Worm (Caenorhabditis elegans) whole organism, midembryonic: Measurements from ENCODE around the gene let-653.

Experiments
- cog-1 ChIP-seq: sonication (generic microtip); optimal IDR thresholded peaks from 2 replicates; lab custom pipeline; 2016; ENCODE audit warnings: missing genetic modification characterization, missing compliant biosample characterization
- flt-1 ChIP-seq: fragments of 200-800 bp; sonication (Bioruptor generic); IDR thresholded peaks from 2 replicates; pipeline ENCODE4 v1.3.6; 2022; ENCODE audit warnings: missing genetic modification characterization, missing compliant biosample characterization
- klf-2 ChIP-seq: fragments of 200-800 bp; sonication (Bioruptor generic); conservative IDR thresholded peaks from 2 replicates; pipeline ENCODE4 v1.3.6; 2022; ENCODE audit warnings: missing genetic modification reagents, missing genetic modification characterization, missing compliant biosample characterization
- ref-1 ChIP-seq: fragments of 200-800 bp; sonication (Bioruptor generic); conservative IDR thresholded peaks from 2 replicates; pipeline ENCODE4 v1.3.6; 2022; ENCODE audit warnings: missing genetic modification reagents, missing genetic modification characterization, missing compliant biosample characterization
- ztf-29 ChIP-seq: fragments of 200-800 bp; sonication (Bioruptor generic); IDR thresholded peaks from 2 replicates; pipeline ENCODE4 v1.3.6; 2022; ENCODE audit warnings: missing genetic modification reagents, missing genetic modification characterization, missing compliant biosample characterization

ce11 chrIV:11857159-11857565, 28.3 kb upstream of the let-653 start:
- TF ChIP-seq cog-1 (tag; lab: Kevin White, UChicago) = peak; percentile 53
- TF ChIP-seq klf-2 (GFP tag; lab: Robert Waterston, UW) = no peak
- no peak for TF ChIP-seq ref-1 (GFP tag; lab: Robert Waterston, UW)
- no peak for TF ChIP-seq flt-1
- TF ChIP-seq ztf-29 = no peak
